Worm (Caenorhabditis elegans) whole organism, L4 larva: Measurements from ENCODE around the gene col-172.
A peak's percentile ranks its signal among the peaks of the same experiment; 100 is the strongest.

Source experiments
- F10B5.3 ChIP-seq: sonication (generic microtip); optimal IDR thresholded peaks from 2 replicates; lab custom pipeline; 2016; ENCODE audit warnings: mild to moderate bottlenecking, missing genetic modification characterization, missing compliant biosample characterization
- T26A8.4 ChIP-seq: fragments of 200-800 bp; sonication (Bioruptor generic); IDR thresholded peaks from 2 replicates; pipeline ENCODE4 v1.3.6; 2022; ENCODE audit warnings: missing genetic modification characterization, missing compliant biosample characterization
- ZK337.2 ChIP-seq: fragments of 200-800 bp; sonication (Bioruptor generic); IDR thresholded peaks from 2 replicates; pipeline ENCODE4 v1.3.6; 2022; ENCODE audit warnings: missing genetic modification reagents, missing genetic modification characterization, missing compliant biosample characterization
- aha-1 ChIP-seq: fragments of 150-350 bp; peaks from one replicate; lab custom pipeline; 2014; ENCODE audit warnings: missing biosample characterization, missing genetic modification characterization
- ama-1 ChIP-seq: fragments of 150-350 bp; optimal IDR thresholded peaks from 2 replicates; lab custom pipeline; 2014; ENCODE audit warnings: inconsistent platforms, mixed read lengths
- ctbp-1 ChIP-seq: fragments of 200-800 bp; sonication (Bioruptor generic); IDR thresholded peaks from 2 replicates; pipeline ENCODE4 v1.3.6; 2022; ENCODE audit warnings: missing genetic modification reagents, missing genetic modification characterization, missing compliant biosample characterization
- daf-12 ChIP-seq: fragments of 150-350 bp; optimal IDR thresholded peaks from 2 replicates; lab custom pipeline; 2014; ENCODE audit warnings: missing biosample characterization, missing genetic modification reagents, missing genetic modification characterization
- daf-16 ChIP-seq, 3 experiments: sonication (generic microtip); optimal IDR thresholded peaks; 2 replicates each; lab custom pipeline; 2016 to 2017; ENCODE audit warnings: missing genetic modification characterization in 3 of 3, missing genetic modification reagents in 3 of 3, mild to moderate bottlenecking in 2 of 3, missing compliant biosample characterization in 2 of 3, missing biosample characterization in 1 of 3, moderate library complexity in 1 of 3
- dmd-6 ChIP-seq: fragments of 200-800 bp; sonication (Bioruptor generic); IDR thresholded peaks from 2 replicates; pipeline ENCODE4 v1.3.6; 2022; ENCODE audit warnings: missing genetic modification reagents, missing genetic modification characterization, missing compliant biosample characterization
- dmd-8 ChIP-seq: fragments of 200-800 bp; sonication (Bioruptor generic); IDR thresholded peaks from 2 replicates; pipeline ENCODE4 v1.3.6; 2022; ENCODE audit warnings: missing genetic modification characterization, missing compliant biosample characterization
- dve-1 ChIP-seq: sonication (generic microtip); optimal IDR thresholded peaks from 2 replicates; lab custom pipeline; 2017; ENCODE audit warnings: antibody characterized with exemption, mild to moderate bottlenecking, missing genetic modification characterization, missing compliant biosample characterization; ENCODE audit not compliant: insufficient read depth
- egl-43 ChIP-seq: fragments of 200-800 bp; sonication (Bioruptor generic); IDR thresholded peaks from 2 replicates; pipeline ENCODE4 v1.3.6; 2022; ENCODE audit warnings: missing genetic modification reagents, missing genetic modification characterization, missing compliant biosample characterization
- fos-1 ChIP-seq: fragments of 150-350 bp; optimal IDR thresholded peaks from 2 replicates; lab custom pipeline; 2014; ENCODE audit warnings: missing biosample characterization, missing genetic modification characterization
- hlh-11 ChIP-seq: fragments of 200-800 bp; sonication (Bioruptor generic); optimal IDR thresholded peaks from 2 replicates; lab custom pipeline; 2018; ENCODE audit warnings: mild to moderate bottlenecking, missing genetic modification characterization, missing compliant biosample characterization
- hlh-30 ChIP-seq: sonication (generic microtip); optimal IDR thresholded peaks from 2 replicates; lab custom pipeline; 2017; ENCODE audit warnings: antibody characterized with exemption, mild to moderate bottlenecking, missing genetic modification characterization, missing compliant biosample characterization; ENCODE audit not compliant: insufficient read depth
- hmg-1.1 ChIP-seq: fragments of 200-800 bp; sonication (Bioruptor generic); IDR thresholded peaks from 2 replicates; pipeline ENCODE4 v1.3.6; 2022; ENCODE audit warnings: missing genetic modification reagents, missing genetic modification characterization, missing compliant biosample characterization
- jun-1 ChIP-seq: fragments of 150-350 bp; optimal IDR thresholded peaks from 2 replicates; lab custom pipeline; 2014; ENCODE audit warnings: missing biosample characterization, missing genetic modification reagents, missing genetic modification characterization
- lim-7 ChIP-seq: fragments of 200-800 bp; sonication (Bioruptor generic); IDR thresholded peaks from 2 replicates; pipeline ENCODE4 v1.3.6; 2022; ENCODE audit warnings: missing genetic modification characterization, missing compliant biosample characterization
- lin-38 ChIP-seq: fragments of 200-800 bp; sonication (Bioruptor generic); IDR thresholded peaks from 2 replicates; pipeline ENCODE4 v1.3.6; 2022; ENCODE audit warnings: missing genetic modification reagents, missing genetic modification characterization, missing compliant biosample characterization
- mep-1 ChIP-seq: fragments of 150-350 bp; sonication (generic microtip); optimal IDR thresholded peaks from 3 replicates; lab custom pipeline; 2014; ENCODE audit warnings: missing biosample characterization, missing genetic modification characterization
- nhr-10 ChIP-seq: fragments of 150-350 bp; optimal IDR thresholded peaks from 2 replicates; lab custom pipeline; 2014; ENCODE audit warnings: missing biosample characterization, missing genetic modification characterization
- nhr-237 ChIP-seq: sonication (generic microtip); optimal IDR thresholded peaks from 2 replicates; lab custom pipeline; 2017; ENCODE audit warnings: missing biosample characterization, missing genetic modification characterization
- nhr-28 ChIP-seq: fragments of 150-350 bp; optimal IDR thresholded peaks from 2 replicates; lab custom pipeline; 2014; ENCODE audit warnings: missing biosample characterization, missing genetic modification characterization
- nhr-48 ChIP-seq: sonication (generic microtip); optimal IDR thresholded peaks from 2 replicates; lab custom pipeline; 2016; ENCODE audit warnings: mild to moderate bottlenecking, missing genetic modification characterization, missing compliant biosample characterization
- nhr-76 ChIP-seq: fragments of 150-350 bp; optimal IDR thresholded peaks from 2 replicates; lab custom pipeline; 2014; ENCODE audit warnings: missing biosample characterization, missing genetic modification characterization
- pha-4 ChIP-seq, 2 experiments: fragments of 150-350 bp in 1 of 2; fragments of 200-800 bp in 1 of 2; sonication (Bioruptor generic) in 1 of 2; IDR thresholded peaks in 1 of 2; optimal IDR thresholded peaks in 1 of 2; 2 replicates each; pipeline versions ENCODE4 v1.3.6 to Lab custom; 2014 to 2022; ENCODE audit warnings: missing genetic modification characterization in 2 of 2, missing genetic modification reagents in 2 of 2, missing biosample characterization in 1 of 2, missing compliant biosample characterization in 1 of 2
- php-3 ChIP-seq: fragments of 200-800 bp; sonication (Bioruptor generic); IDR thresholded peaks from 2 replicates; pipeline ENCODE4 v1.3.6; 2022; ENCODE audit warnings: missing genetic modification reagents, missing genetic modification characterization, missing compliant biosample characterization
- pqm-1 ChIP-seq: sonication (generic microtip); optimal IDR thresholded peaks from 2 replicates; lab custom pipeline; 2017; ENCODE audit warnings: missing biosample characterization, missing genetic modification characterization
- snpc-4 ChIP-seq: fragments of 150-350 bp; optimal IDR thresholded peaks from 2 replicates; lab custom pipeline; 2014; ENCODE audit warnings: missing biosample characterization, missing genetic modification characterization
- spr-3 ChIP-seq: fragments of 200-800 bp; sonication (Bioruptor generic); optimal IDR thresholded peaks from 2 replicates; lab custom pipeline; 2018; ENCODE audit warnings: mild to moderate bottlenecking, missing genetic modification characterization, missing compliant biosample characterization
- tag-97 ChIP-seq: fragments of 200-800 bp; sonication (Bioruptor generic); IDR thresholded peaks from 2 replicates; pipeline ENCODE4 v1.3.6; 2022; ENCODE audit warnings: missing genetic modification characterization, missing compliant biosample characterization
- tra-1 ChIP-seq: fragments of 200-800 bp; sonication (Bioruptor generic); IDR thresholded peaks from 2 replicates; pipeline ENCODE4 v1.3.6; 2022; ENCODE audit warnings: missing genetic modification reagents, missing genetic modification characterization, missing compliant biosample characterization
- unc-130 ChIP-seq: sonication (generic microtip); optimal IDR thresholded peaks from 2 replicates; lab custom pipeline; 2016; ENCODE audit warnings: missing genetic modification reagents, missing genetic modification characterization, missing compliant biosample characterization
- unc-62 ChIP-seq, 3 experiments: fragments of 150-350 bp in 1 of 3; sonication (generic microtip); optimal IDR thresholded peaks in 2 of 3; peaks in 1 of 3; 1 replicate in 1 of 3; 2 replicates in 2 of 3; lab custom pipeline; 2014 to 2017; ENCODE audit warnings: missing biosample characterization in 3 of 3, missing genetic modification characterization in 3 of 3, missing genetic modification reagents in 3 of 3, missing genotype in 1 of 3
- zip-2 ChIP-seq: fragments of 150-350 bp; optimal IDR thresholded peaks from 2 replicates; lab custom pipeline; 2014; ENCODE audit warnings: missing biosample characterization, missing genetic modification characterization
- ztf-7 ChIP-seq: fragments of 150-350 bp; optimal IDR thresholded peaks from 2 replicates; lab custom pipeline; 2014; ENCODE audit warnings: missing biosample characterization, missing genetic modification characterization

col-172 gene

ce11 chrX:6654139-6654538 lies 18.5 kb upstream of the col-172 start (continued):
- no peak for TF ChIP-seq lim-7 (GFP tag; lab: Robert Waterston, UW)
- TF ChIP-seq jun-1 (tag; lab: Kevin White, UChicago) = no peak
- TF ChIP-seq zip-2 (tag; lab: Kevin White, UChicago) = no peak
- TF ChIP-seq tag-97 (GFP tag; lab: Robert Waterston, UW) = no peak
- TF ChIP-seq fos-1 = no peak
- TF ChIP-seq ztf-7 (tag; lab: Kevin White, UChicago) = no peak
- TF ChIP-seq nhr-28 (tag; lab: Kevin White, UChicago) = peak; percentile 20
- no peak for TF ChIP-seq nhr-10 (tag; lab: Kevin White, UChicago)
- TF ChIP-seq snpc-4 (tag; lab: Kevin White, UChicago) = no peak
- TF ChIP-seq ama-1 (lab: Kevin White, UChicago) = no peak
- TF ChIP-seq egl-43 (GFP tag; lab: Robert Waterston, UW) = no peak
- no peak for TF ChIP-seq unc-130 (GFP tag; lab: Kevin White, UChicago)
- no peak for TF ChIP-seq mep-1 (tag; lab: Kevin White, UChicago)
- TF ChIP-seq F10B5.3 (tag; lab: Kevin White, UChicago) = no peak
- no peak for TF ChIP-seq pha-4 (GFP tag; IDR thresholded peaks at IDR 0.05; lab: Robert Waterston, UW)
- TF ChIP-seq pha-4 (tag; optimal IDR thresholded peaks at IDR 0.05; lab: Kevin White, UChicago) = no peak
- 0 out of 2 replicates have a peak, but pooled peaks have one; percentile 38 for TF ChIP-seq tra-1 (GFP tag; lab: Robert Waterston, UW)
- peak; percentile 79 for TF ChIP-seq dmd-6 (GFP tag; lab: Robert Waterston, UW)
- no peak for TF ChIP-seq nhr-48 (tag; lab: Kevin White, UChicago)

ce11 chrX:6655163-6655562 lies 17.5 kb upstream of the col-172 start, which contains the start of gene nhr-173:
nhr-173 (plus strand) TSS chrX:6655528.
- TF ChIP-seq nhr-28 (tag; lab: Kevin White, UChicago) = peak; percentile 63
- TF ChIP-seq nhr-237 (tag; lab: Kevin White, UChicago) = no peak
- TF ChIP-seq hmg-1.1 (GFP tag; lab: Robert Waterston, UW) = no peak
- TF ChIP-seq T26A8.4 (GFP tag; lab: Robert Waterston, UW) = no peak
- TF ChIP-seq hlh-11 = peak; percentile 29
- TF ChIP-seq pqm-1 = no peak
- TF ChIP-seq lin-38 (GFP tag; lab: Robert Waterston, UW) = no peak
- TF ChIP-seq snpc-4 (tag; lab: Kevin White, UChicago) = no peak
- no peak for TF ChIP-seq daf-12 (tag; lab: Kevin White, UChicago)
- TF ChIP-seq daf-16 (GFP tag; optimal IDR thresholded peaks at IDR 0.05; lab: Kevin White, UChicago) = no peak
- TF ChIP-seq daf-16 (tag; optimal IDR thresholded peaks at IDR 0.05; lab: Kevin White, UChicago) = peak; percentile 60
- peak; percentile 62 for TF ChIP-seq dmd-6 (GFP tag; lab: Robert Waterston, UW)
- TF ChIP-seq hlh-30 = peak; percentile 27
- TF ChIP-seq dve-1 (tag; lab: Kevin White, UChicago) = peak; percentile 10
- TF ChIP-seq nhr-10 (tag; lab: Kevin White, UChicago) = no peak
- TF ChIP-seq dmd-8 (GFP tag; lab: Robert Waterston, UW) = no peak
- no peak for TF ChIP-seq spr-3 (GFP tag; lab: Kevin White, UChicago)
- no peak for TF ChIP-seq ZK337.2 (GFP tag; lab: Robert Waterston, UW)

DNA sequence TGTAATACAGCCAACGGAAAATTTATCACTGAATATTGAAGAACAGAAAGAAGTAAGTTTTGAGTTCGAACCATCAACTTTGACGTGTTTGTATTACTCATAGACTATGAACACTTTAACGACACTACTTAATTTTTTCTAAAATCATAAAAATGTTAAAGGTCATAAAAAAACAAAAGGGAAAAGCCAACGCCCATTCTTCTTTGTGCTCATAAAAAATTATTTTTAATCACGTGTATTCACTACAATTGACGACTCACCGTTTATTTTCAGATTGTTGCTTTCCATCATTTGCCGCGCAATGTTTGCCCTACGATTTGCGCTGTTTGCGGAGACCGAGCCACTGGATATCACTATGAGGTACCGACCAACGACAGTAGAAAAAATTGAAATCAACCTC lies 16.4 kb upstream of the col-172 start:
- TF ChIP-seq dve-1 (tag; lab: Kevin White, UChicago) = peak; percentile 0
- peak; percentile 82 for TF ChIP-seq php-3 (GFP tag; lab: Robert Waterston, UW)
- TF ChIP-seq aha-1 (tag; lab: Kevin White, UChicago) = peak; percentile 33
- TF ChIP-seq daf-16 (GFP tag; optimal IDR thresholded peaks at IDR 0.05; lab: Kevin White, UChicago) = no peak
- no peak for TF ChIP-seq daf-16 (tag; optimal IDR thresholded peaks at IDR 0.05; lab: Kevin White, UChicago)
- peak; percentile 26 for TF ChIP-seq nhr-28 (tag; lab: Kevin White, UChicago)
- TF ChIP-seq pha-4 (GFP tag; IDR thresholded peaks at IDR 0.05; lab: Robert Waterston, UW) = no peak
- TF ChIP-seq pha-4 (tag; optimal IDR thresholded peaks at IDR 0.05; lab: Kevin White, UChicago) = peak; percentile 17
- TF ChIP-seq ctbp-1 (GFP tag; lab: Robert Waterston, UW) = no peak
- TF ChIP-seq nhr-76 (tag; lab: Kevin White, UChicago) = no peak
- no peak for TF ChIP-seq unc-62 (GFP tag; optimal IDR thresholded peaks at IDR 0.05 in 1 of 2; lab: Kevin White, UChicago)
- TF ChIP-seq unc-62 (tag; optimal IDR thresholded peaks at IDR 0.05; lab: Kevin White, UChicago) = no peak
